Fruit fly (Drosophila melanogaster) whole organism, pupa: ENCODE measurements around the gene morgue.

Experiments used
- CG10348 ChIP-seq: fragments of 200-800 bp; sonication (Bioruptor generic); IDR thresholded peaks from 2 replicates; pipeline ENCODE4 v1.3.6; 2022; ENCODE audit warnings: missing biosample characterization, missing genetic modification characterization
- CG12605 ChIP-seq: fragments of 200-800 bp; sonication (Bioruptor generic); IDR thresholded peaks from 2 replicates; pipeline ENCODE4 v1.3.6; 2022; ENCODE audit warnings: missing biosample characterization, missing genetic modification characterization
- CG13204 ChIP-seq: fragments of 200-800 bp; sonication (Bioruptor generic); optimal IDR thresholded peaks from 2 replicates; lab custom pipeline; 2018; ENCODE audit warnings: missing biosample characterization, mild to moderate bottlenecking, missing genetic modification characterization, moderate library complexity
- CG14655 ChIP-seq: fragments of 200-800 bp; sonication (Bioruptor generic); optimal IDR thresholded peaks from 3 replicates; lab custom pipeline; 2017; ENCODE audit warnings: mild to moderate bottlenecking, missing biosample characterization, missing genetic modification reagents, missing genetic modification characterization
- CG15710 ChIP-seq: fragments of 200-800 bp; sonication (Bioruptor generic); optimal IDR thresholded peaks from 2 replicates; lab custom pipeline; 2018; ENCODE audit warnings: missing biosample characterization, mild to moderate bottlenecking, missing genetic modification characterization, moderate library complexity
- CG17806 ChIP-seq: fragments of 200-800 bp; sonication (Bioruptor generic); optimal IDR thresholded peaks from 2 replicates; lab custom pipeline; 2018; ENCODE audit warnings: missing biosample characterization, mild to moderate bottlenecking, missing genetic modification characterization, moderate library complexity
- CG32121 ChIP-seq: fragments of 200-800 bp; sonication (Bioruptor generic); IDR thresholded peaks from 2 replicates; pipeline ENCODE4 v1.3.6; 2022; ENCODE audit warnings: missing biosample characterization, missing genetic modification characterization
- CG34367 ChIP-seq: fragments of 200-800 bp; sonication (Bioruptor generic); optimal IDR thresholded peaks from 2 replicates; lab custom pipeline; 2018; ENCODE audit warnings: missing biosample characterization, mild to moderate bottlenecking, missing genetic modification characterization
- CG4496 ChIP-seq: fragments of 200-800 bp; sonication (Bioruptor generic); IDR thresholded peaks from 3 replicates; pipeline ENCODE4 v1.3.6; 2022; ENCODE audit warnings: missing biosample characterization, missing genetic modification characterization
- CG8159 ChIP-seq: fragments of 200-800 bp; sonication (Bioruptor generic); optimal IDR thresholded peaks from 3 replicates; lab custom pipeline; 2018; ENCODE audit warnings: missing biosample characterization, mild to moderate bottlenecking, missing genetic modification characterization, moderate library complexity
- CG8301 ChIP-seq: fragments of 200-800 bp; sonication (Bioruptor generic); optimal IDR thresholded peaks from 2 replicates; lab custom pipeline; 2018; ENCODE audit warnings: missing biosample characterization, mild to moderate bottlenecking, missing genetic modification characterization
- CG9948 ChIP-seq: fragments of 200-800 bp; sonication (Bioruptor generic); optimal IDR thresholded peaks from 2 replicates; lab custom pipeline; 2018; ENCODE audit warnings: missing biosample characterization, mild to moderate bottlenecking, missing genetic modification characterization, moderate library complexity
- D1 ChIP-seq: fragments of 200-800 bp; sonication (Bioruptor generic); optimal IDR thresholded peaks from 2 replicates; lab custom pipeline; 2018; ENCODE audit warnings: missing biosample characterization, mild to moderate bottlenecking, missing genetic modification characterization, moderate library complexity
- EcR ChIP-seq: fragments of 200-800 bp; sonication (Bioruptor generic); optimal IDR thresholded peaks from 3 replicates; lab custom pipeline; 2019; ENCODE audit warnings: missing biosample characterization, missing genetic modification characterization, mild to moderate bottlenecking, moderate library complexity, missing genetic modification reagents
- Ets98B ChIP-seq: fragments of 200-800 bp; sonication (Bioruptor generic); IDR thresholded peaks from 2 replicates; pipeline ENCODE4 v1.3.6; 2022; ENCODE audit warnings: missing biosample characterization, missing genetic modification characterization
- Pif1A ChIP-seq: fragments of 200-800 bp; sonication (Bioruptor generic); optimal IDR thresholded peaks from 3 replicates; lab custom pipeline; 2016; ENCODE audit warnings: missing biosample characterization, missing genetic modification characterization
- Pif1B ChIP-seq: fragments of 200-800 bp; sonication (Bioruptor generic); optimal IDR thresholded peaks from 3 replicates; lab custom pipeline; 2016; ENCODE audit warnings: missing biosample characterization, missing genetic modification characterization
- Snoo ChIP-seq: fragments of 200-800 bp; sonication (Bioruptor generic); optimal IDR thresholded peaks from 3 replicates; lab custom pipeline; 2017; ENCODE audit warnings: missing biosample characterization, mild to moderate bottlenecking, missing genetic modification characterization, inconsistent platforms
- fd96Ca ChIP-seq: fragments of 200-800 bp; sonication (Bioruptor generic); IDR thresholded peaks from 3 replicates; pipeline ENCODE4 v1.3.6; 2022; ENCODE audit warnings: missing biosample characterization, missing genetic modification characterization
- gl ChIP-seq: fragments of 200-800 bp; sonication (Bioruptor generic); optimal IDR thresholded peaks from 2 replicates; lab custom pipeline; 2018; ENCODE audit warnings: missing biosample characterization, mild to moderate bottlenecking, missing genetic modification characterization
- rn ChIP-seq: fragments of 200-800 bp; sonication (Bioruptor generic); IDR thresholded peaks from 2 replicates; pipeline ENCODE4 v1.3.6; 2022; ENCODE audit warnings: missing biosample characterization, missing genetic modification characterization

morgue gene

DNA sequence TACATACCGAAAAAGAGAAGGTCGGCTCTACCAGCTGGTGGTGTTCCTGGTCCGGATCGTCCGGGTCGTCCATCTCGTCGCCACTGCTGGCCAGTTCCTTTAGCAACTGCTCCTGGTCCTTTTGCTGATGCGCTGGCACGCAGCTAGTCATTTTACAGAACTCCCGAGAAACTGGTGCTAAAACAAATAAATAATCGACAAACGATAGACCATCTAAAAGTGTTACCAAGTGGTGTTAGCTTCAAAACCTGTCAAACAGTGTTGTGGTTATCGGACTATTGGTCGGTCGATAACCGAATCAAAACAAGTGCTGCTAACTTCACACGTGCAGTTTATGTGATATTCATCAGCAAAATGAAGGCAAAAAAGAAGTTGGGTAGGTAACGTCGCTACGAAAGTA, at the start of gene morgue, which contains the start of gene Elp3:
Gene morgue, minus strand, starts transcription at position 224 of the 400 bp plus-strand sequence.
Gene Elp3, plus strand, starts transcription at position 276 of the 400 bp plus-strand sequence.
- TF ChIP-seq CG8159 (tag; lab: Kevin White, UChicago) = no peak
- TF ChIP-seq Pif1B (GFP tag; lab: Kevin White, UChicago) = no peak
- no peak for TF ChIP-seq CG4496 (GFP tag; lab: Robert Waterston, UW)
- TF ChIP-seq gl (tag; lab: Kevin White, UChicago) = no peak
- TF ChIP-seq EcR = no peak
- no peak for TF ChIP-seq CG15710 (tag; lab: Kevin White, UChicago)
- no peak for TF ChIP-seq CG34367
- no peak for TF ChIP-seq Pif1A (GFP tag; lab: Kevin White, UChicago)
- no peak for TF ChIP-seq fd96Ca (GFP tag; lab: Robert Waterston, UW)
- TF ChIP-seq CG10348 (GFP tag; lab: Robert Waterston, UW) = no peak
- TF ChIP-seq CG12605 (GFP tag; lab: Robert Waterston, UW) = no peak
- no peak for TF ChIP-seq CG8301
- TF ChIP-seq D1 (tag; lab: Kevin White, UChicago) = no peak
- TF ChIP-seq rn (GFP tag; lab: Robert Waterston, UW) = no peak
- TF ChIP-seq CG13204 = no peak

DNA sequence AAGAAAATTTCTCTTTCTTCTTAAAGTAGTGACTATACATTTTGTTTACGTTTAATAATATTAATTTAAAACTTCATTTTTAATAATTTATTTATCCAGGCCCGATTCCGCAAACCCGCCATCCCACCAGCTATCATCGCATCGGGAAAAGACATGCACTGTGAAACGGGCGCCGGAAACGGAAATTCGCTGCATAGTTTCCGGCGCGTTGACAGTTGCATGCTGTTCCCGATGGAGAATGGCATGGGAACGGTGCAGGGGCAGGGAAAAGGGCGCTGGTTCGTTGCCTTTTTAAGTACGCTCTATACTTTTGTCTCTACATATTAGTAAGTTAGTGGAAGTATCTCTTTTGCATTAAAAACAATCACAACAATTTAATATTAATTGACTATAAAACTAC, 33.5 kb upstream of the morgue start:
- TF ChIP-seq CG4496 (GFP tag; lab: Robert Waterston, UW) (peak; percentile 32; the same call in 1 of the 3 replicates), fd96Ca (GFP tag; lab: Robert Waterston, UW) (no peak)
- TF ChIP-seq, all 21 proteins: peak for 1

DNA sequence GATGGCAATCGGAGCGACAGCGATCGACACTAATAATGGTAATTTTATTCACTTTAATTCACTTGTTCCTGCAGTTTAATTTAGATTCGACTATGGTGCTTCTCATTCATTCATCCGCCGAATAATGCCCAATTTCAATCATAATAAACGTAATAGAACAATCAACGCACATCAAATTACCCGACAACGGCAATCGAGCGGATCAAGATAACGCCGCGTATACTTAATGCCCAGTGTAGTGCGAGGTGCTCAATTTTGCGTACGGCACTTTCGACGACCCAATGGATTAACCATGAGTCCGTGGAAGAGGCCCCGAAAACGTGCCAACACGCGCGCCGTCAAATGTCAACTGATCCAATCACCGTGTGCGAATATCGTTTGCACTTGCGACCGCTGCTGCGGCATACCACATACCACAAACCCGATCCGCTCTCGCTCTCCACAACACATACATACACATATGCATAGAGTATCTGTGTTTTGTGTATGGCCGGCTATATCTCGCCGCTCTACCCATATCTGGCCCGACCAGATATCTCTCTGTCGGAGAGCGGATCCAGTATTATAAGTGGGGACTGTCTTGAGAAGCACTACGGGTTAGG, 32.3 kb upstream of the morgue start, which contains the start of gene ine:
Gene ine, minus strand, starts transcription at position 351 of the 602 bp plus-strand sequence.
- TF ChIP-seq fd96Ca (GFP tag; lab: Robert Waterston, UW) = peak; percentile 58; the same call in 2 of the 3 replicates
- peak; percentile 64; the same call in 2 of the 3 replicates for TF ChIP-seq CG4496 (GFP tag; lab: Robert Waterston, UW)
- peak; percentile 42; the same call in 1 of the 2 replicates for TF ChIP-seq CG32121
- no peak for TF ChIP-seq CG34367
- peak; percentile 29; the same call in 1 of the 2 replicates for TF ChIP-seq CG12605 (GFP tag; lab: Robert Waterston, UW)
- peak; percentile 67; the same call in 1 of the 2 replicates for TF ChIP-seq Ets98B
- TF ChIP-seq CG10348 (GFP tag; lab: Robert Waterston, UW) = no peak
- TF ChIP-seq CG9948 (tag; lab: Kevin White, UChicago) = no peak

DNA sequence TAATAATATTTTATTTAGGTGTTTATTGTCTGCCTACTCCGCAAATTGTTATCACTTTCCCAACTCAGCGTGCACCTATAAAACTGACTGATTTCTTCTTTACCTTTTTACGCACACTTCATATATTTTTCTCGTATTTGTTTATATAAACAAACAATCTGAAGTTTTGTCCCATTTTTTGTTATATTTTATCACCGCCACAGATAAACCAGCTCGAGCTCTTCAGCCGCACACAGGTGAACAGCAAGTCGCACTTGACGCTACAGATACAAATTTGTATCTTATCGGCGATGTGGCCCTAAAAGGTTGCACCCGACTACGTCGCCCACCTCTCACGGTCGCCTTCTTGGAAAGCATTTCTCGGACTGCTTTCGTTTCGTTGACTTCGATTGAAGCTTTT, 30.9 kb upstream of the morgue start:
- TF ChIP-seq CG8301 = no peak
- no peak for TF ChIP-seq CG15710 (tag; lab: Kevin White, UChicago)
- TF ChIP-seq Pif1B (GFP tag; lab: Kevin White, UChicago) = no peak
- no peak for TF ChIP-seq CG4496 (GFP tag; lab: Robert Waterston, UW)
- no peak for TF ChIP-seq fd96Ca (GFP tag; lab: Robert Waterston, UW)

DNA sequence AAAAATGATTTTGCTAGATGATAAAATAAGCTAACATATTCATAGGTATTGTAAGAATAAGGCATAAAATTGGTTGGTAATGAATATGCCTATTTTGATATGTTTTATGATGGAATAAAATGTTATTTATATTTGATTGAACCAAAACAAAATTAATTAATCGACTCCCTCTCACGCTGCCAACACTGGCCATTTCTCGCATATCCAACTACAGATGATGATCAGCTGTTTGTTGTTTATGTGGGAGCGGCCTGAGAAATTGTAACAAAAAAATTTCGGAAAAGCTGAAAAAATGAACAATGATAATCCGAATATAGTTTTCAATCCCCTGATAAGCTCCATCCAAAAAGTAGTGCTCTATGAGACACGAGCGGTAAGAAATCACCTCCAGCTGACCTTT, 20.5 kb upstream of the morgue start, which contains the start of gene FIG4:
Gene FIG4, plus strand, starts transcription at position 229 of the 400 bp plus-strand sequence.
- TF ChIP-seq CG32121 (no peak), CG13204 (no peak), gl (tag; lab: Kevin White, UChicago) (no peak), CG8159 (tag; lab: Kevin White, UChicago) (no peak), EcR (no peak), D1 (tag; lab: Kevin White, UChicago) (no peak), Pif1B (GFP tag; lab: Kevin White, UChicago) (no peak), Ets98B (no peak), CG15710 (tag; lab: Kevin White, UChicago) (no peak)
- TF ChIP-seq, all 21 proteins: peak for 0

DNA sequence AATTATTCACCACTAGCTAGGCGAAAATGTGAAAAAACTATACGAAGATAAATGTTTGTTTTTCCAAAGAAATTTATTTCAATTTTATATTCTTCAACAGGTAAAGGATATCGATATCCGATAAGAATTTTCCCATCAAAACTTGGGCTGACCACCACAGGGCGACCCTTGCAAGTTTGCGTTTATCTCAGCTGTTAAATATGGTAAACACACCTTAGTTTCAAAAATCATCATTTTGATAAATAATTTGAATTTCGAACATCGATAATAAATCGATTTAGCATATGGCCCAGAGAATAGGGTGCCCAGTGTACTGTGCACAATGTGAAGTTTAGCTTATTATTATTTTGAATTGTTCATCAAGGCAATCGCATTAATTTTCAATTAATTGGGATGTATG, 18.8 kb upstream of the morgue start, which contains the start of the genes CG15443 and Paris:
Gene CG15443, minus strand, starts transcription at position 125 of the 400 bp plus-strand sequence.
Gene Paris, plus strand, starts transcription at position 289 of the 400 bp plus-strand sequence.
- no peak for TF ChIP-seq CG8159 (tag; lab: Kevin White, UChicago)
- TF ChIP-seq CG12605 (GFP tag; lab: Robert Waterston, UW) = 0 out of 2 replicates have a peak, but pooled peaks have one; percentile 39

DNA sequence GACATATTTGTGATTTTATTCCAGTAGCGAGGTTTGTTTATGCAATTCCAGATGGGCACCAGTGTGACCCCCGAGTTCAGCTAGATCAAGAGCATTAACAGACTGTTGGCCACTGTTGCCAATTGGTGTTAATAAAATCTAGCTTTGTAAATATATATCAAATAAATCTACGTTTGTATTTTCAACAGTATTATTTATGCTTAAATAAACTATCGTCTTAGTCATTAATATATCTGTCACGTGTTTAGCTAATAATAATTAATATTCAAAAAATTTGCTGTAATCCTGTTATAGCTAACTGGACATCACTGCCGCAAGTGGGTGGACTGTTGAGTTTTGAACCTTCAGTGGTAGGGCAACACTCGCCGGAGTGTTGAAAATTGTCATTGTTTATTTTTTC, 15.1 kb upstream of the morgue start, which contains the start of the genes mRpL27 and CG15435:
Gene mRpL27, minus strand, starts transcription at position 96 of the 400 bp plus-strand sequence.
Gene CG15435, plus strand, starts transcription at position 187 of the 400 bp plus-strand sequence.
- no peak for TF ChIP-seq Pif1A (GFP tag; lab: Kevin White, UChicago)
- TF ChIP-seq CG4496 (GFP tag; lab: Robert Waterston, UW) = no peak
- TF ChIP-seq CG17806 = no peak
- TF ChIP-seq rn (GFP tag; lab: Robert Waterston, UW) = no peak
- no peak for TF ChIP-seq CG14655 (GFP tag; lab: Kevin White, UChicago)
- no peak for TF ChIP-seq Snoo
- peak; percentile 22 for TF ChIP-seq EcR
- TF ChIP-seq CG15710 (tag; lab: Kevin White, UChicago) = peak; percentile 8
